Worm (Caenorhabditis elegans): ENCODE measurements around the gene T07C4.12.

DNA sequence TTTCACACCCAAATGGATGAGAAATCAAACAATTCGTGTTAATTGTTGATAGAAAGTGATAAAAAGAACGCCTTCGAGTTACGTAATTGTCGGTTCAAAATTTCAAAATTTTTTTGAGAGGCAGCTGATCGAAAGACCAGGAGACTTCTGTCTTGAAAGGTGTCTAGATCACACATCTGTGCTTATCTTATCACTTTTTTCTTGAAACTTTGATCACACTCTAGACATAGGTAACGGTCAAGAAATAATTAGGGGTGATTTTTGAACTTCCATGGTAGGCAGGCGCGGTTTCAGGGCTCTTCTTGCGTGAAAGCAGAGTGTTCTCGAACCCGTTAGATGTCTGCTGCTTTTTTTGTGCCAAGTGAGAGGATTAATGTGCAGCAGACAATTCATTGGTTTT lies 39.1 kb downstream of the T07C4.12 start:
- no peak for TF ChIP-seq unc-62 (GFP tag; optimal IDR thresholded peaks at IDR 0.05)
- no peak for TF ChIP-seq fkh-8 (tag; optimal IDR thresholded peaks at IDR 0.05)
- no peak for TF ChIP-seq fkh-10 (GFP tag; optimal IDR thresholded peaks at IDR 0.05)
